Worm (Caenorhabditis elegans) whole organism, young adult: ENCODE data around the gene sedl-1.
A peak's percentile ranks its signal among the peaks of the same experiment; 100 is the strongest.

ENCODE experiments used
- B0019.2 ChIP-seq: fragments of 200-800 bp; sonication (Bioruptor generic); conservative IDR thresholded peaks from 2 replicates; pipeline ENCODE4 v1.3.6; 2022; ENCODE audit warnings: missing genetic modification reagents, missing genetic modification characterization, missing compliant biosample characterization
- bed-1 ChIP-seq: fragments of 200-800 bp; sonication (Bioruptor generic); IDR thresholded peaks from 2 replicates; pipeline ENCODE4 v1.3.6; 2022; ENCODE audit warnings: missing genetic modification reagents, missing genetic modification characterization, missing compliant biosample characterization
- lin-26 ChIP-seq: fragments of 200-800 bp; sonication (Bioruptor generic); IDR thresholded peaks from 2 replicates; pipeline ENCODE4 v1.3.6; 2022; ENCODE audit warnings: missing genetic modification reagents, missing genetic modification characterization, missing compliant biosample characterization
- sdz-38 ChIP-seq: sonication (generic microtip); optimal IDR thresholded peaks from 2 replicates; lab custom pipeline; 2016; ENCODE audit warnings: missing genotype, missing genetic modification characterization, missing compliant biosample characterization
- snpc-4 ChIP-seq, 5 experiments: fragments of 150-350 bp in 1 of 5; sonication (generic microtip) in 4 of 5; optimal IDR thresholded peaks; 2 replicates each; lab custom pipeline; 2014 to 2018; ENCODE audit warnings: missing genetic modification characterization in 5 of 5, missing biosample characterization in 3 of 5, antibody characterized with exemption in 2 of 5, mild to moderate bottlenecking in 2 of 5, missing compliant biosample characterization in 2 of 5, missing genotype in 2 of 5, moderate library complexity in 2 of 5, missing genetic modification reagents in 1 of 5
- somi-1 ChIP-seq: fragments of 200-800 bp; sonication (Bioruptor generic); optimal IDR thresholded peaks from 2 replicates; lab custom pipeline; 2018; ENCODE audit warnings: mild to moderate bottlenecking, missing genetic modification characterization, missing compliant biosample characterization
- sptf-2 ChIP-seq: fragments of 200-800 bp; sonication (Bioruptor generic); optimal IDR thresholded peaks from 2 replicates; lab custom pipeline; 2018; ENCODE audit warnings: mild to moderate bottlenecking, missing genetic modification characterization, missing compliant biosample characterization
- ztf-25 ChIP-seq: fragments of 200-800 bp; sonication (Bioruptor generic); IDR thresholded peaks from 2 replicates; pipeline ENCODE4 v1.3.6; 2022; ENCODE audit warnings: missing genetic modification reagents, missing genetic modification characterization, missing compliant biosample characterization

ce11 chrX:1477932-1478331 is 37.9 kb upstream of the sedl-1 start:
- TF ChIP-seq sdz-38 (no peak), B0019.2 (GFP tag; lab: Robert Waterston, UW) (no peak), bed-1 (GFP tag; lab: Robert Waterston, UW) (no peak), lin-26 (GFP tag; lab: Robert Waterston, UW) (no peak), sptf-2 (GFP tag; lab: Kevin White, UChicago) (no peak), somi-1 (GFP tag; lab: Kevin White, UChicago) (peak; percentile 3), ztf-25 (GFP tag; lab: Robert Waterston, UW) (no peak), snpc-4 (GFP tag; optimal IDR thresholded peaks at IDR 0.05; lab: Kevin White, UChicago) (no peak), snpc-4 (tag; optimal IDR thresholded peaks at IDR 0.05; lab: Kevin White, UChicago) (no peak)
